Fruit fly (Drosophila melanogaster) whole organism, wandering third instar larva: Measurements from ENCODE around the gene Ir68a.
A peak's percentile ranks its signal among the peaks of the same experiment; 100 is the strongest.

Experiments
- Abd-B ChIP-seq: fragments of >200 bp; optimal IDR thresholded peaks from 2 replicates; lab custom pipeline; 2017; ENCODE audit warnings: missing biosample characterization, missing genetic modification characterization
- CG32264 ChIP-seq: fragments of 200-800 bp; sonication (Bioruptor generic); optimal IDR thresholded peaks from 2 replicates; lab custom pipeline; 2016; ENCODE audit warnings: missing biosample characterization, missing genetic modification characterization
- Dfd ChIP-seq: fragments of >200 bp; optimal IDR thresholded peaks from 2 replicates; lab custom pipeline; 2017; ENCODE audit warnings: missing biosample characterization, missing genetic modification characterization
- Hnf4 ChIP-seq: fragments of 200-800 bp; sonication (Bioruptor generic); optimal IDR thresholded peaks from 2 replicates; lab custom pipeline; 2016; ENCODE audit warnings: missing biosample characterization, mild to moderate bottlenecking, missing genetic modification characterization
- Hr78 ChIP-seq: fragments of >200 bp; optimal IDR thresholded peaks from 2 replicates; lab custom pipeline; 2017; ENCODE audit warnings: missing biosample characterization, missing genetic modification characterization
- Jra ChIP-seq: sonication (Bioruptor generic); optimal IDR thresholded peaks from 2 replicates; lab custom pipeline; 2016; ENCODE audit warnings: missing biosample characterization, missing genetic modification characterization
- Myc ChIP-seq: fragments of >200 bp; optimal IDR thresholded peaks from 2 replicates; lab custom pipeline; 2017
- N ChIP-seq: fragments of >200 bp; optimal IDR thresholded peaks from 2 replicates; lab custom pipeline; 2018; ENCODE audit warnings: missing biosample characterization, missing external identifiers, missing genetic modification characterization
- OdsH ChIP-seq: fragments of 200-800 bp; sonication (Bioruptor generic); optimal IDR thresholded peaks from 2 replicates; lab custom pipeline; 2016; ENCODE audit warnings: missing biosample characterization, mild to moderate bottlenecking, missing genetic modification characterization
- Sp1 ChIP-seq: fragments of 200-800 bp; sonication (Bioruptor generic); optimal IDR thresholded peaks from 3 replicates; lab custom pipeline; 2019; ENCODE audit warnings: missing biosample characterization, mild to moderate bottlenecking, missing genetic modification characterization, moderate library complexity
- Vsx2 ChIP-seq: fragments of 200-300, 225-300 bp; sonication (Bioruptor generic); optimal IDR thresholded peaks from 2 replicates; lab custom pipeline; 2018; ENCODE audit warnings: missing biosample characterization, missing genetic modification characterization; ENCODE audit not compliant: partially characterized antibody
- br ChIP-seq: fragments of 200-800 bp; sonication (Bioruptor generic); optimal IDR thresholded peaks from 2 replicates; lab custom pipeline; 2016; ENCODE audit warnings: missing biosample characterization, missing genetic modification characterization
- dl ChIP-seq, 2 experiments: fragments of 175-275, 200-275 bp in 1 of 2; fragments of 200-275 bp in 1 of 2; sonication (Bioruptor generic); optimal IDR thresholded peaks; lab custom pipeline; 2018; ENCODE audit warnings: mild to moderate bottlenecking in 2 of 2, missing biosample characterization in 2 of 2, missing genetic modification characterization in 2 of 2, moderate library complexity in 2 of 2; ENCODE audit not compliant: partially characterized antibody in 2 of 2, insufficient read depth in 1 of 2
- dmrt93B ChIP-seq: fragments of 200-800 bp; sonication (Bioruptor generic); optimal IDR thresholded peaks from 2 replicates; lab custom pipeline; 2018; ENCODE audit warnings: missing biosample characterization, mild to moderate bottlenecking, missing genetic modification characterization
- dsf ChIP-seq: sonication (Bioruptor generic); optimal IDR thresholded peaks from 2 replicates; lab custom pipeline; 2016; ENCODE audit warnings: missing biosample characterization, missing genetic modification characterization, borderline replicate concordance
- ey ChIP-seq: fragments of 200-800 bp; sonication (Bioruptor generic); optimal IDR thresholded peaks from 2 replicates; lab custom pipeline; 2016; ENCODE audit warnings: missing biosample characterization, missing genetic modification characterization
- foxo ChIP-seq, 2 experiments: fragments of 200-800 bp; sonication (Bioruptor generic); optimal IDR thresholded peaks; 2 replicates in 1 of 2; 3 replicates in 1 of 2; lab custom pipeline; 2016 to 2017; ENCODE audit warnings: missing biosample characterization in 2 of 2, missing genetic modification characterization in 2 of 2
- fru ChIP-seq: fragments of 200-800 bp; sonication (Bioruptor generic); optimal IDR thresholded peaks from 3 replicates; lab custom pipeline; 2016; ENCODE audit warnings: missing biosample characterization, mild to moderate bottlenecking, missing genetic modification characterization
- jim ChIP-seq: fragments of 175-275, 200-325 bp; sonication (Bioruptor generic); optimal IDR thresholded peaks from 2 replicates; lab custom pipeline; 2016; ENCODE audit warnings: missing biosample characterization, mild to moderate bottlenecking, missing genetic modification characterization
- pan ChIP-seq: fragments of >200 bp; optimal IDR thresholded peaks from 2 replicates; lab custom pipeline; 2017
- psq ChIP-seq: fragments of 200-800 bp; sonication (Bioruptor generic); optimal IDR thresholded peaks from 3 replicates; lab custom pipeline; 2017; ENCODE audit warnings: missing biosample characterization, mild to moderate bottlenecking, missing genetic modification characterization, moderate library complexity
- sv ChIP-seq: fragments of 200-800 bp; sonication (Bioruptor generic); optimal IDR thresholded peaks from 3 replicates; lab custom pipeline; 2016; ENCODE audit warnings: missing biosample characterization, missing genetic modification characterization
- usp ChIP-seq: fragments of >200 bp; optimal IDR thresholded peaks from 2 replicates; lab custom pipeline; 2017; ENCODE audit warnings: missing biosample characterization, missing genetic modification characterization
- woc ChIP-seq: sonication (Bioruptor generic); optimal IDR thresholded peaks from 2 replicates; lab custom pipeline; 2016; ENCODE audit warnings: missing biosample characterization, mild to moderate bottlenecking, missing genetic modification characterization

Ir68a gene

DNA sequence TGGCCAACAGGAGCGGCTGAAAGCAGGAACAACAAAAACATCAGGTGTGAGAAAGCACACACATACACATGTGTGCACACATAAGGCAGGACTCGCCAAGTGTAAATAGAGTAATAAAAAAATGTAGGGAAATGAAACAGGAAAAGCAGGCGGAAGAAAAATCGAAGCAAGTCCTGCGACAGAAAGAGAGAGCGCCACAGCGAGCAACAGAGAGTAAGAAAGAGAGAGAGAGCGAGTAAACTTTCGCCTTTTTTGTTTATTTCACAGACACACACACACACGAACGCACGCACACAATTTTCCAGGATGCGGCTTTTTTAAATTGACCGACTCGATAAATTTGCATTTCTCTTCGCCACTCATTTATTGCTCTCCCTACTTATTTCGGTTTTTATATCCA lies 39.2 kb downstream of the Ir68a start:
- peak; percentile 10 for TF ChIP-seq Dfd
- no peak for TF ChIP-seq N (GFP tag; lab: Kevin White, UChicago)
- TF ChIP-seq, all 38 proteins: peak for 1

DNA sequence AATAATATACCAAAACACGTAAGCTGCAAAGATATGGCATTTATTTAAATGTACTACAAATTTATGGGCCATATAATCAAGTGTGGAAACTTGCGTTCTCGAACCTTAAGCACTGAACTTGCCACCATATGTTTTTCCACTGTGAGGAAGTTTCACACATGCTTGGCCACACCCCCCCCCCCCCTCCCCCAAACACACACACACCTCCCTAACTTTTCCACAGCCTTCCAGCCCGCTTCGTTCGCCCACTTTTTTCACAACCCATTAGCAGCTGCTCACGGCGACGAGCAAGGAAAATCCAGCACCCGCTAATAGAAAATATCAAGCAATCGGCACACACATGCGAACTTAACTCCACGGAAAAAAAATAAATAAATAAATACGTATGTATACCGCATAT lies 40.7 kb downstream of the Ir68a start:
- TF ChIP-seq jim, result no peak
- TF ChIP-seq psq (GFP tag; lab: Kevin White, UChicago), result no peak
- TF ChIP-seq woc, result no peak
- TF ChIP-seq pan (lab: Kevin White, UChicago), result no peak
- TF ChIP-seq Dfd, result peak; percentile 28

DNA sequence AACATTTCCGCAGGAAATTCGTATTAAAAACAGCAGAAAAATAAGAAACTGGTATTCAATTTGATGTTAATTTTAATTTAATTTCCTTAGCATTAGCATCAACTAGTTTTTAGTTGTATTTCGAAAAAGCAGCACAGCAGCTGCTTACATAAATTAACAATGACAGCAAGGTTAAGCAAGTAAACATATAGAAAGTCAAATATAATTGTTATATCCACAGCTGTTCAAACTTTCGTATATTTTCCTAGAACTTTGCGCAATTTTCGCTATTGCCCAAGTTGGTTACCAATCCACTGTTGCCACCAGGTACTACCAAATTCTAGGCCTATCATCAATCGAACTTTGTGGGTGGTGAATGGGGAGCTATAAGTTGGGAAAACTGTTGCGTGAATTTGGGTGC lies 46.0 kb downstream of the Ir68a start:
- no peak for TF ChIP-seq foxo (GFP tag; optimal IDR thresholded peaks at IDR 0.05; lab: Kevin White, UChicago)
- no peak for TF ChIP-seq br (GFP tag; lab: Kevin White, UChicago)
- no peak for TF ChIP-seq Vsx2 (GFP tag; lab: Kevin White, UChicago)
- TF ChIP-seq Hnf4, result no peak
- no peak for TF ChIP-seq pan (lab: Kevin White, UChicago)
- no peak for TF ChIP-seq dsf (GFP tag; lab: Kevin White, UChicago)
- TF ChIP-seq Sp1 (GFP tag; lab: Kevin White, UChicago), result no peak
- TF ChIP-seq Myc (lab: Kevin White, UChicago), result no peak
- no peak for TF ChIP-seq Dfd
- no peak for TF ChIP-seq CG32264
- TF ChIP-seq OdsH (GFP tag; lab: Kevin White, UChicago), result no peak
- no peak for TF ChIP-seq Abd-B (GFP tag; lab: Kevin White, UChicago)
- TF ChIP-seq Hr78 (GFP tag; lab: Kevin White, UChicago), result no peak

DNA sequence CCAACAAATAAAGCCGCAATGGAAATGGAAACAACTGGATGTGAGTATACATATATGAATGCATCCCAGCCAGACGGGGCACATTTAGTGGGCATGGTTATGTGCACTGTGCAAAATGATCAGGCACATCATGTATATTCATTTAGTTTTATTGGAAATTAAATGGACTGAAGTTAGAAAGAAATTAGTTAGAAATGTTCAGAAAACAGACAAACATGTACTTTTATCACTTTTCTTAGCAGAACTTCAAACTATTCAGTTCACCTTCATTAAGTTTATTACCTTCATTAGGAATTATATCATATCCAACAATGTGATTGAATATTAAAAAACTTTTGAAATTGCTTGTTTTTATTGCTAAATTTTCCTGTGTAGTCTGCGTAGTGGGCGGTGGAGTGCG lies 49.2 kb downstream of the Ir68a start:
- TF ChIP-seq foxo (GFP tag; optimal IDR thresholded peaks at IDR 0.05; lab: Kevin White, UChicago) (peak in 1 of 2 experiments; percentile 5), fru (GFP tag; lab: Kevin White, UChicago) (peak; percentile 5), woc (no peak)
- TF ChIP-seq, all 38 proteins: peak for 2

DNA sequence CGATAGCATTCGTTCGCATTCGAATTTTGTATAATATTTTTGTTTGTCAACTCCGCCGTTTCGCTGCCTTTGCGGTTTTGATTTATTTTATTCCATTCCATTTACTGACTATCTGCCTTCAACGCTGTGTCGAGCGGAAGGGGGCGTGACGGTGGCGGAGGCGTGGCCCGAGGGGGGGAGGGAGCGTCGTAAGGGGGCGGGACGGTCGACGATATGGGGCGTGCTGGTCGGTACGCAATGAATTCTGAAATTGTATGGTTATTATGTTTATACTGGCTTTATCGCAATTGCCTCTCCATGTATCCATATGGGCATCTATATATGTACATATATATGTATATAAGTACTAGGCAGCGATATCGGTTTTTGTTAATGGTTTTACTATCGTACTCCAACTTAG lies 52.1 kb downstream of the Ir68a start:
- no peak for TF ChIP-seq pan (lab: Kevin White, UChicago)
- peak; percentile 81 for TF ChIP-seq Dfd
- no peak for TF ChIP-seq dl (GFP tag; optimal IDR thresholded peaks at IDR 0.05; lab: Kevin White, UChicago; ENCODE audit: insufficient read depth in 1 of 2, partially characterized antibody in 2 of 2)
- no peak for TF ChIP-seq usp (GFP tag; lab: Kevin White, UChicago)
- no peak for TF ChIP-seq ey

DNA sequence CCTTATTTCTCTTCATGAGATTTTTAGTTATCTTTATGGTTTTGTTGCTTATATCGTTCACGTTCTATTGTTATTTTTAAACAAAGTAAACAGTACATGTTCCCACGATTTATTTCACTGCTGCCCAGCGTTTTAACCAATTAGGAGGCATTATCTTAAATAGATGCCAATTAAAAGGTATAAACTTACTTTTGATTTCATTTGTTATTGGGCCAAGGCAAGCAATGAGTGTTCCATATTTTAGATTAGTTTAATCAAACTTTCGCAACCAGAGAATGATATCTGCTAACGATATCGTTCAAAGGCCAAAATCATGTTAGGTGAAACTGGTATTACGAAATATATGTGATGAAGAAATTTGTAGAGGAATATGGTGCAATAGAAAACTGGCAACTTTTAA lies 53.0 kb downstream of the Ir68a start:
- TF ChIP-seq Sp1 (GFP tag; lab: Kevin White, UChicago) (no peak), psq (GFP tag; lab: Kevin White, UChicago) (no peak), Jra (GFP tag; lab: Kevin White, UChicago) (no peak), pan (lab: Kevin White, UChicago) (no peak), usp (GFP tag; lab: Kevin White, UChicago) (no peak), N (GFP tag; lab: Kevin White, UChicago) (no peak), sv (GFP tag; lab: Kevin White, UChicago) (no peak), dmrt93B (GFP tag; lab: Kevin White, UChicago) (no peak), Hr78 (GFP tag; lab: Kevin White, UChicago) (no peak)
